Worm (Caenorhabditis elegans) whole organism, L4 larva: Measurements from ENCODE around the gene C31C9.7.

Experiments used
- F37D6.2 ChIP-seq: sonication (generic microtip); optimal IDR thresholded peaks from 2 replicates; lab custom pipeline; 2016; ENCODE audit warnings: mild to moderate bottlenecking, missing genetic modification characterization, missing compliant biosample characterization
- F49E8.2 ChIP-seq: sonication (generic microtip); optimal IDR thresholded peaks from 2 replicates; lab custom pipeline; 2016; ENCODE audit warnings: missing compliant biosample characterization, mild to moderate bottlenecking, missing genetic modification characterization, borderline replicate concordance
- T20F7.1 ChIP-seq: fragments of 200-800 bp; sonication (Bioruptor generic); optimal IDR thresholded peaks from 2 replicates; lab custom pipeline; 2018; ENCODE audit warnings: mild to moderate bottlenecking, missing genetic modification characterization, missing compliant biosample characterization
- Y105C5A.15 ChIP-seq: fragments of 200-800 bp; sonication (Bioruptor generic); IDR thresholded peaks from 2 replicates; pipeline ENCODE4 v1.3.6; 2022; ENCODE audit warnings: missing genetic modification characterization, missing compliant biosample characterization
- Y48G9A.11 ChIP-seq: fragments of 200-800 bp; sonication (Bioruptor generic); IDR thresholded peaks from 2 replicates; pipeline ENCODE4 v1.3.6; 2022; ENCODE audit warnings: missing genetic modification reagents, missing genetic modification characterization, missing compliant biosample characterization
- Y5F2A.4 ChIP-seq: fragments of 200-800 bp; sonication (Bioruptor generic); optimal IDR thresholded peaks from 2 replicates; lab custom pipeline; 2018; ENCODE audit warnings: mild to moderate bottlenecking, missing genetic modification characterization, missing compliant biosample characterization
- aha-1 ChIP-seq: fragments of 150-350 bp; peaks from one replicate; lab custom pipeline; 2014; ENCODE audit warnings: missing biosample characterization, missing genetic modification characterization
- ama-1 ChIP-seq: fragments of 150-350 bp; optimal IDR thresholded peaks from 2 replicates; lab custom pipeline; 2014; ENCODE audit warnings: inconsistent platforms, mixed read lengths
- ces-1 ChIP-seq: fragments of 150-350 bp; sonication (generic microtip); optimal IDR thresholded peaks from 4 replicates; lab custom pipeline; 2014; ENCODE audit warnings: missing biosample characterization, missing genetic modification reagents, missing genetic modification characterization
- daf-16 ChIP-seq, 3 experiments: sonication (generic microtip); optimal IDR thresholded peaks; 2 replicates each; lab custom pipeline; 2016 to 2017; ENCODE audit warnings: missing genetic modification characterization in 3 of 3, missing genetic modification reagents in 3 of 3, mild to moderate bottlenecking in 2 of 3, missing compliant biosample characterization in 2 of 3, missing biosample characterization in 1 of 3, moderate library complexity in 1 of 3
- daf-19 ChIP-seq: fragments of 200-800 bp; sonication (Bioruptor generic); conservative IDR thresholded peaks from 2 replicates; pipeline ENCODE4 v1.3.6; 2022; ENCODE audit warnings: missing genetic modification characterization, missing compliant biosample characterization
- dmd-6 ChIP-seq: fragments of 200-800 bp; sonication (Bioruptor generic); IDR thresholded peaks from 2 replicates; pipeline ENCODE4 v1.3.6; 2022; ENCODE audit warnings: missing genetic modification reagents, missing genetic modification characterization, missing compliant biosample characterization
- dpl-1 ChIP-seq: fragments of 150-350 bp; optimal IDR thresholded peaks from 2 replicates; lab custom pipeline; 2014; ENCODE audit warnings: missing biosample characterization, missing genetic modification reagents, missing genetic modification characterization
- duxl-1 ChIP-seq: sonication (generic microtip); optimal IDR thresholded peaks from 2 replicates; lab custom pipeline; 2016; ENCODE audit warnings: mild to moderate bottlenecking, missing genetic modification characterization, moderate library complexity, missing compliant biosample characterization; ENCODE audit not compliant: poor library complexity
- egl-43 ChIP-seq: fragments of 200-800 bp; sonication (Bioruptor generic); IDR thresholded peaks from 2 replicates; pipeline ENCODE4 v1.3.6; 2022; ENCODE audit warnings: missing genetic modification reagents, missing genetic modification characterization, missing compliant biosample characterization
- fkh-10 ChIP-seq: fragments of 150-350 bp; optimal IDR thresholded peaks from 2 replicates; lab custom pipeline; 2014; ENCODE audit warnings: missing biosample characterization, missing genetic modification reagents, missing genetic modification characterization
- hif-1 ChIP-seq, 2 experiments: sonication (generic microtip); optimal IDR thresholded peaks; 2 replicates each; lab custom pipeline; 2016 to 2017; ENCODE audit warnings: missing compliant biosample characterization in 2 of 2, missing genetic modification characterization in 2 of 2, missing genetic modification reagents in 2 of 2, missing genotype in 2 of 2, mild to moderate bottlenecking in 1 of 2
- hlh-11 ChIP-seq: fragments of 200-800 bp; sonication (Bioruptor generic); optimal IDR thresholded peaks from 2 replicates; lab custom pipeline; 2018; ENCODE audit warnings: mild to moderate bottlenecking, missing genetic modification characterization, missing compliant biosample characterization
- hlh-30 ChIP-seq: sonication (generic microtip); optimal IDR thresholded peaks from 2 replicates; lab custom pipeline; 2017; ENCODE audit warnings: antibody characterized with exemption, mild to moderate bottlenecking, missing genetic modification characterization, missing compliant biosample characterization; ENCODE audit not compliant: insufficient read depth
- lin-15B ChIP-seq: fragments of 150-350 bp; sonication (generic microtip); optimal IDR thresholded peaks from 3 replicates; lab custom pipeline; 2014; ENCODE audit warnings: missing biosample characterization, missing genetic modification characterization
- lin-38 ChIP-seq: fragments of 200-800 bp; sonication (Bioruptor generic); IDR thresholded peaks from 2 replicates; pipeline ENCODE4 v1.3.6; 2022; ENCODE audit warnings: missing genetic modification reagents, missing genetic modification characterization, missing compliant biosample characterization
- lin-39 ChIP-seq: fragments of 150-350 bp; optimal IDR thresholded peaks from 2 replicates; lab custom pipeline; 2014; ENCODE audit warnings: missing biosample characterization, missing genetic modification reagents, missing genetic modification characterization
- lsy-2 ChIP-seq, 2 experiments: fragments of 150-350 bp in 1 of 2; sonication (generic microtip) in 1 of 2; optimal IDR thresholded peaks; 2 replicates each; lab custom pipeline; 2014 to 2017; ENCODE audit warnings: missing biosample characterization in 2 of 2, missing genetic modification characterization in 2 of 2
- madf-5 ChIP-seq, 2 experiments: fragments of 200-800 bp; sonication (Bioruptor generic); IDR thresholded peaks; 2 replicates each; pipeline ENCODE4 v1.3.6; 2022; ENCODE audit warnings: missing compliant biosample characterization in 2 of 2, missing genetic modification characterization in 2 of 2
- madf-9 ChIP-seq: fragments of 200-800 bp; sonication (Bioruptor generic); conservative IDR thresholded peaks from 2 replicates; pipeline ENCODE4 v1.3.6; 2022; ENCODE audit warnings: missing genetic modification reagents, missing genetic modification characterization, missing compliant biosample characterization
- mdl-1 ChIP-seq, 2 experiments: fragments of 150-350 bp in 1 of 2; sonication (generic microtip) in 1 of 2; optimal IDR thresholded peaks; 2 replicates each; lab custom pipeline; 2014 to 2017; ENCODE audit warnings: missing biosample characterization in 2 of 2, missing genetic modification characterization in 2 of 2
- nhr-102 ChIP-seq: sonication (generic microtip); optimal IDR thresholded peaks from 2 replicates; lab custom pipeline; 2016; ENCODE audit warnings: mild to moderate bottlenecking, missing genetic modification characterization, moderate library complexity, missing compliant biosample characterization
- nhr-28 ChIP-seq: fragments of 150-350 bp; optimal IDR thresholded peaks from 2 replicates; lab custom pipeline; 2014; ENCODE audit warnings: missing biosample characterization, missing genetic modification characterization
- nhr-48 ChIP-seq: sonication (generic microtip); optimal IDR thresholded peaks from 2 replicates; lab custom pipeline; 2016; ENCODE audit warnings: mild to moderate bottlenecking, missing genetic modification characterization, missing compliant biosample characterization
- pha-4 ChIP-seq, 2 experiments: fragments of 150-350 bp in 1 of 2; fragments of 200-800 bp in 1 of 2; sonication (Bioruptor generic) in 1 of 2; IDR thresholded peaks in 1 of 2; optimal IDR thresholded peaks in 1 of 2; 2 replicates each; pipeline versions ENCODE4 v1.3.6 to Lab custom; 2014 to 2022; ENCODE audit warnings: missing genetic modification characterization in 2 of 2, missing genetic modification reagents in 2 of 2, missing biosample characterization in 1 of 2, missing compliant biosample characterization in 1 of 2
- set-16 ChIP-seq: fragments of 200-800 bp; sonication (Bioruptor generic); IDR thresholded peaks from 2 replicates; pipeline ENCODE4 v1.3.6; 2022; ENCODE audit warnings: missing genetic modification reagents, missing genetic modification characterization, missing compliant biosample characterization
- snpc-1.2 ChIP-seq: fragments of 200-800 bp; sonication (Bioruptor generic); IDR thresholded peaks from 2 replicates; pipeline ENCODE4 v1.3.6; 2022; ENCODE audit warnings: missing genetic modification reagents, missing genetic modification characterization, missing compliant biosample characterization
- spr-1 ChIP-seq: sonication (generic microtip); optimal IDR thresholded peaks from 2 replicates; lab custom pipeline; 2016; ENCODE audit warnings: mild to moderate bottlenecking, missing genetic modification characterization, missing compliant biosample characterization
- spr-3 ChIP-seq: fragments of 200-800 bp; sonication (Bioruptor generic); optimal IDR thresholded peaks from 2 replicates; lab custom pipeline; 2018; ENCODE audit warnings: mild to moderate bottlenecking, missing genetic modification characterization, missing compliant biosample characterization
- unc-39 ChIP-seq: sonication (generic microtip); optimal IDR thresholded peaks from 2 replicates; lab custom pipeline; 2017; ENCODE audit warnings: missing biosample characterization, missing genetic modification characterization
- zag-1 ChIP-seq: fragments of 150-350 bp; optimal IDR thresholded peaks from 2 replicates; lab custom pipeline; 2014; ENCODE audit warnings: missing biosample characterization, missing genetic modification characterization
- zip-11 ChIP-seq: fragments of 200-800 bp; sonication (Bioruptor generic); IDR thresholded peaks from 2 replicates; pipeline ENCODE4 v1.3.6; 2022; ENCODE audit warnings: missing genetic modification characterization, missing compliant biosample characterization

Gene C31C9.7

DNA sequence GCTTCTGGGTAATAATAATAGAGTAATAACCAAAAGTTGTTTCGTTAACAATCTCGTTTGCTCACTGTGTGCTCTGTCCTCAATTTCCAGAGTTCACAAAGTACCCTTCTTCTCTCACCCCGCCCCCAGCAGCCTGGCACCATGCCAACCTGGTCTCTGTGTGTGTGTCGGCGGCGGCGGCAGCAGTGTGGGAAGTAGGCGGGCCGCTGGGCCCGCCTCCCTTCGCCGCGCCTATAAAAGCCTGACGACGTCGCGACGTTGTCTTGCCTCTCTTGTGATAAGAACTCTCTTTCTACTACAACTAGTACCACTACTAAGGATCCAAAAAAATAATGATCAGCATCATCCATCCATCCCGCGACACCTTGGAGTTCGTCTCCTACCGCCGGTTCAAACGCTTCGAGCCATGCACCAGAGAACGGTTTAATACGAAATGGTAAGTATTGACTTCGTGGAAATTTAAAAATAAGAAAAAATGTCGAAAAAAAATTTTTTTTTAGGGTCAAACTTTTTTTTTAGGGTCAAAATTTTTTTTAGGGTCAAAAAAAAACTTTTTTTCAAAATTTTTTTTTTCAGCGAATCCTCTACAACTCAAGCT is at the start of gene C31C9.7:
TSS of gene C31C9.7 (plus strand) at position 261 of the 598 bp plus-strand sequence.
- TF ChIP-seq set-16 (GFP tag; lab: Robert Waterston, UW) (peak; percentile 94), nhr-28 (tag; lab: Kevin White, UChicago) (peak; percentile 9), Y5F2A.4 (GFP tag; lab: Kevin White, UChicago) (no peak), Y48G9A.11 (GFP tag; lab: Robert Waterston, UW) (no peak), nhr-48 (tag; lab: Kevin White, UChicago) (peak; percentile 81), unc-39 (no peak), dmd-6 (GFP tag; lab: Robert Waterston, UW) (peak; percentile 73), egl-43 (GFP tag; lab: Robert Waterston, UW) (peak; percentile 28; the same call in 1 of the 2 replicates), daf-19 (GFP tag; lab: Robert Waterston, UW) (no peak), lin-39 (tag; lab: Kevin White, UChicago) (no peak), ama-1 (peak; percentile 80), hlh-11 (peak; percentile 77), mdl-1 (tag; optimal IDR thresholded peaks at IDR 0.05; lab: Kevin White, UChicago) (peak in 1 of 2 experiments; percentile 20), hlh-30 (tag; lab: Kevin White, UChicago) (peak; percentile 25), Y105C5A.15 (GFP tag; lab: Robert Waterston, UW) (0 out of 2 replicates have a peak, but pooled peaks have one; percentile 22), madf-5 (GFP tag; IDR thresholded peaks at IDR 0.05; lab: Robert Waterston, UW) (no peak), daf-16 (GFP tag; optimal IDR thresholded peaks at IDR 0.05; lab: Kevin White, UChicago) (no peak), daf-16 (tag; optimal IDR thresholded peaks at IDR 0.05; lab: Kevin White, UChicago) (no peak), zip-11 (GFP tag; lab: Robert Waterston, UW) (no peak), F37D6.2 (tag; lab: Kevin White, UChicago) (no peak)
- TF ChIP-seq, all 104 proteins: peak for 10

DNA sequence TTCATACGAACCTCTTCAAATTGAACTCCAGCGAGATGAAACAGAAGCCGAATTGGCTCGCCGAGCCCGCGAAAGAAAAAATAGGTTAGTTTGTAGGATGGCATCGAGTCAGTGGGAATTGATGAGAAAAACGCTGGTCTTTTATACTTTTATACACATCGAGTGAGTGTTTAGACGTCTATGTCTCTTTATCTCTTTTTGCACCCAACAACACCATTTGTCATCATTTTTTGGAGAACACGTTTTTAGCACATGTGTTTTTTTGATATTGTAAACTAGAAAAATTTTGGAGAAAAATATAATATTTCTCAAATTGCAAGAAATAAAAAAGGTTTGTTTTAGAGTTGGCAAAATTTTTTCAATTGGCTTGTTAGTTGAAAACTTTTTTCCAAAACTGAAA is 44.6 kb upstream of the C31C9.7 start, which contains the start of gene gst-16:
TSS of gene gst-16 (minus strand) at position 111 of the 400 bp plus-strand sequence.
- TF ChIP-seq aha-1 (peak; percentile 39), nhr-28 (tag; lab: Kevin White, UChicago) (no peak), nhr-48 (tag; lab: Kevin White, UChicago) (peak; percentile 16), daf-16 (GFP tag; optimal IDR thresholded peaks at IDR 0.05; lab: Kevin White, UChicago) (no peak), daf-16 (tag; optimal IDR thresholded peaks at IDR 0.05; lab: Kevin White, UChicago) (peak; percentile 26), mdl-1 (tag; optimal IDR thresholded peaks at IDR 0.05; lab: Kevin White, UChicago) (no peak)

DNA sequence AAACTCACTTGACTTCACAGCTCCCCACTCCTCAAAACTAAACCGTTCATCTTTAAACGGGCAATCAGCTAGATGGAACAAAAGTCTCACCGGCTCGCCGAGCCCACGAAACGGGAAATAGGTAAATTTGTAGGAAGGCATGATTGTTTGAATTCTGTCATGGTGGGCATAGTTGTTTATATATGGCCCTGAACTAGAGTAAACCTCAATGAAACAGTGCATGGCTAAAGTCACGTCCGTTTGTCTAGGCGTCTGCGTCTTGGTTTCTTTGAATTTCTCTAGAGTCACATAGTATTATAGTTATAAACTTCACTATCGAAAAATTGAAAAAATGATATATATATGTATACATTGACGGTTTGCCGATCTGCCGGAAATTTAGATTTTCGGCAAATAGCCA is 41.9 kb upstream of the C31C9.7 start, which contains the start of gene gst-19:
TSS of gene gst-19 (minus strand) at position 145 of the 400 bp plus-strand sequence.
- no peak for TF ChIP-seq spr-3 (GFP tag; lab: Kevin White, UChicago)
- peak; percentile 78 to 93 for TF ChIP-seq hif-1 (tag; optimal IDR thresholded peaks at IDR 0.05; lab: Kevin White, UChicago)
- peak; percentile 27 for TF ChIP-seq nhr-28 (tag; lab: Kevin White, UChicago)
- peak; percentile 71 for TF ChIP-seq aha-1

DNA sequence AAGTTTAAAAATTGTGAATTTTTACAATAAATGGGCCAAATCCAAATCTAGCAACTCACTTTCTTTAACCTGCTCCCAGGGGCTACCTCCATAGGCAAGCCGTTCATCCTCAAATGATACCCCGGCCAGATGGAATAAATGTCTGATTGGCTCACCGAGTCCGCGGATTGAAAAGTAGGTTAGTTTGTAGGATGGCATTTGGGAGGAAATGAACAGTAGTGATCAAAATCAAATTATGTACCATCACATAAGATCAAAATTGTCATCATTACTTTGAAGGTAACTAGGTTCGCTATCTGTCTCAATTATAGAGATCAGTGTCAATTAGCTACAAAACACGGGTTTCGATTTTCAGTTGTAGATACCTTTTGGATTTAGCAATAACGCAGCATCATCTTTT is 38.2 kb upstream of the C31C9.7 start, which contains the start of the genes gst-17 and gst-18:
TSS of gene gst-17 (minus strand) at position 101 of the 400 bp plus-strand sequence.
TSS of gene gst-18 (minus strand) at position 198 of the 400 bp plus-strand sequence.
- no peak for TF ChIP-seq duxl-1 (tag; lab: Kevin White, UChicago)
- TF ChIP-seq lsy-2 (tag; optimal IDR thresholded peaks at IDR 0.05; lab: Kevin White, UChicago): no peak
- TF ChIP-seq lin-15B: no peak
- no peak for TF ChIP-seq lin-38 (GFP tag; lab: Robert Waterston, UW)
- TF ChIP-seq zip-11 (GFP tag; lab: Robert Waterston, UW): no peak
- TF ChIP-seq dpl-1 (GFP tag; lab: Kevin White, UChicago): no peak
- TF ChIP-seq fkh-10 (GFP tag; lab: Kevin White, UChicago): no peak
- TF ChIP-seq pha-4 (GFP tag; IDR thresholded peaks at IDR 0.05; lab: Robert Waterston, UW): no peak
- no peak for TF ChIP-seq pha-4 (tag; optimal IDR thresholded peaks at IDR 0.05; lab: Kevin White, UChicago)
- no peak for TF ChIP-seq ces-1 (GFP tag; lab: Kevin White, UChicago)
- no peak for TF ChIP-seq set-16 (GFP tag; lab: Robert Waterston, UW)
- TF ChIP-seq ama-1: no peak
- no peak for TF ChIP-seq nhr-102 (tag; lab: Kevin White, UChicago)
- no peak for TF ChIP-seq spr-1 (tag; lab: Kevin White, UChicago)
- TF ChIP-seq madf-9 (GFP tag; lab: Robert Waterston, UW): no peak
- TF ChIP-seq zag-1 (tag; lab: Kevin White, UChicago): no peak
- no peak for TF ChIP-seq T20F7.1 (GFP tag; lab: Kevin White, UChicago)
- TF ChIP-seq snpc-1.2: no peak
- no peak for TF ChIP-seq F49E8.2 (tag; lab: Kevin White, UChicago)
